Worm (Caenorhabditis elegans) whole organism, young adult: ENCODE measurements around the gene F37H8.5.

Source experiments
- B0019.2 ChIP-seq: fragments of 200-800 bp; sonication (Bioruptor generic); conservative IDR thresholded peaks from 2 replicates; pipeline ENCODE4 v1.3.6; 2022; ENCODE audit warnings: missing genetic modification reagents, missing genetic modification characterization, missing compliant biosample characterization
- B0261.1 ChIP-seq: sonication (generic microtip); optimal IDR thresholded peaks from 2 replicates; lab custom pipeline; 2016; ENCODE audit warnings: mild to moderate bottlenecking, missing genetic modification characterization, moderate library complexity, missing compliant biosample characterization
- C17E4.6 ChIP-seq: fragments of 200-800 bp; sonication (Bioruptor generic); IDR thresholded peaks from 2 replicates; pipeline ENCODE4 v1.3.6; 2022; ENCODE audit warnings: missing genetic modification reagents, missing genetic modification characterization, missing compliant biosample characterization
- madf-3 ChIP-seq: fragments of 200-800 bp; sonication (Bioruptor generic); IDR thresholded peaks from 2 replicates; pipeline ENCODE4 v1.3.6; 2022; ENCODE audit warnings: missing genetic modification reagents, missing genetic modification characterization, missing compliant biosample characterization
- nhr-90 ChIP-seq: sonication (generic microtip); optimal IDR thresholded peaks from 2 replicates; lab custom pipeline; 2016; ENCODE audit warnings: missing genotype, mild to moderate bottlenecking, missing genetic modification characterization, missing compliant biosample characterization
- snpc-3.4 ChIP-seq: sonication (generic microtip); optimal IDR thresholded peaks from 2 replicates; lab custom pipeline; 2017; ENCODE audit warnings: missing genetic modification characterization, mild to moderate bottlenecking, missing compliant biosample characterization, antibody characterized with exemption, moderate library complexity, missing genotype, missing genetic modification reagents
- snpc-4 ChIP-seq, 5 experiments: fragments of 150-350 bp in 1 of 5; sonication (generic microtip) in 4 of 5; optimal IDR thresholded peaks; 2 replicates each; lab custom pipeline; 2014 to 2018; ENCODE audit warnings: missing genetic modification characterization in 5 of 5, missing biosample characterization in 3 of 5, antibody characterized with exemption in 2 of 5, mild to moderate bottlenecking in 2 of 5, missing compliant biosample characterization in 2 of 5, missing genotype in 2 of 5, moderate library complexity in 2 of 5, missing genetic modification reagents in 1 of 5
- unc-130 ChIP-seq: sonication (generic microtip); optimal IDR thresholded peaks from 2 replicates; lab custom pipeline; 2016; ENCODE audit warnings: missing genetic modification reagents, missing genetic modification characterization, missing compliant biosample characterization

DNA sequence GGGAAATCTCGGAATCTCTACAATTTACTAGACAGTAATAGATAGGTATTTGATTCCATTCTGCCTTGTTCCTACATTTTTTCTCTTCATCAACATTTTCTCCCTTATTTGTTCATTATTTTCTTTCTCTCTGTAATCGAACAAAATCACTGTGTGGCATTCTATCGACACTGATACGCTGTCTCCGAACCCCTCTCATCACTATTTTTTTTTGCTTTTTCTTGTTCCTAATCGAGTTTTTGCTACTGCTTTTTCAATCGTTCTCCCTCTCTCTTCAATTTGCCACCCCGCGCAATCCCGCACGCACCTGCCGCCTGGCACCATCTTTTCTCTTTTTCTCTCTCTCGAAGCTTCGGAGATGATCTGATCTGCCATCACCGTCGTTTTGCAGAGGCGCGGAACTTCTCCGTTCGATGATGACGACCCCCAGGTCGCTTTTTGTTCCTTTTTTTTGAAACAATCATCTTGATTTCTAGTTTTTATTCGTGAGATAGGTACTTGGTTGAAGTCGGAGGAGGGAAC lies 12.3 kb downstream of the F37H8.5 start:
- TF ChIP-seq madf-3 (GFP tag; lab: Robert Waterston, UW) (no peak), snpc-3.4 (tag; lab: Kevin White, UChicago) (no peak), B0261.1 (tag; lab: Kevin White, UChicago) (no peak), B0019.2 (GFP tag; lab: Robert Waterston, UW) (no peak), nhr-90 (tag; lab: Kevin White, UChicago) (no peak), unc-130 (no peak), snpc-4 (GFP tag; optimal IDR thresholded peaks at IDR 0.05; lab: Kevin White, UChicago) (no peak), snpc-4 (tag; optimal IDR thresholded peaks at IDR 0.05; lab: Kevin White, UChicago) (no peak), C17E4.6 (no peak)
